Fruit fly (Drosophila melanogaster): ENCODE measurements around the gene CG3335.

Gene CG3335

dm6 chr3L:9637812-9638211 lies 13.8 kb downstream of the CG3335 start, which contains the start of gene CG8329:
TSS of gene CG8329 (plus strand) at chr3L:9638112.
- TF ChIP-seq CG8632 (GFP tag; optimal IDR thresholded peaks at IDR 0.05) (no peak), CG3032 (tag; optimal IDR thresholded peaks at IDR 0.05) (no peak), CG11294 (GFP tag; IDR thresholded peaks at IDR 0.05) (no peak), CG8319 (GFP tag; optimal IDR thresholded peaks at IDR 0.05) (no peak), OdsH (GFP tag; optimal IDR thresholded peaks at IDR 0.05) (no peak), CG32006 (GFP tag; optimal IDR thresholded peaks at IDR 0.05) (no peak), Ets96B (tag; optimal IDR thresholded peaks at IDR 0.05) (no peak), Sox102F (GFP tag; optimal IDR thresholded peaks at IDR 0.05) (no peak)

dm6 chr3L:9638971-9639370 lies 14.9 kb downstream of the CG3335 start, which contains the start of gene CG18179:
TSS of gene CG18179 (plus strand) at chr3L:9639271.
- TF ChIP-seq Lpt (GFP tag; optimal IDR thresholded peaks at IDR 0.05) (no peak), svp (GFP tag) (peak; percentile 16)

dm6 chr3L:9640713-9641112 lies 16.7 kb downstream of the CG3335 start, which contains the start of gene CG18180:
TSS of gene CG18180 (plus strand) at chr3L:9641013.
- TF ChIP-seq ss (GFP tag; optimal IDR thresholded peaks at IDR 0.05) (no peak), Ets21C (GFP tag; optimal IDR thresholded peaks at IDR 0.05) (no peak), CG11294 (GFP tag; IDR thresholded peaks at IDR 0.05) (no peak), lz (GFP tag; optimal IDR thresholded peaks at IDR 0.05) (no peak)

- no peak for TF ChIP-seq esn (GFP tag; optimal IDR thresholded peaks at IDR 0.05)
- no peak for TF ChIP-seq Hr39 (GFP tag; optimal IDR thresholded peaks at IDR 0.05)
- no peak for TF ChIP-seq fkh (GFP tag; optimal IDR thresholded peaks at IDR 0.05)
- TF ChIP-seq vri (GFP tag; optimal IDR thresholded peaks at IDR 0.05) = no peak
- no peak for TF ChIP-seq fd59A (GFP tag; optimal IDR thresholded peaks at IDR 0.05)
- TF ChIP-seq acj6 (GFP tag; optimal IDR thresholded peaks at IDR 0.05) = no peak
- no peak for TF ChIP-seq lz (GFP tag; optimal IDR thresholded peaks at IDR 0.05)
- TF ChIP-seq Eip78C (GFP tag) = no peak
- no peak for TF ChIP-seq CG6854 (GFP tag; optimal IDR thresholded peaks at IDR 0.05)
- no peak for TF ChIP-seq Sox14 (GFP tag; optimal IDR thresholded peaks at IDR 0.05)
- TF ChIP-seq Met (GFP tag; optimal IDR thresholded peaks at IDR 0.05) = no peak
- TF ChIP-seq CG10631 (GFP tag; optimal IDR thresholded peaks at IDR 0.05) = no peak
- TF ChIP-seq cyc (GFP tag; optimal IDR thresholded peaks at IDR 0.05) = no peak
- no peak for TF ChIP-seq CG8319 (GFP tag; optimal IDR thresholded peaks at IDR 0.05)
Measured at dm6 chr3L:9643762-9644161, 19.7 kb downstream of the CG3335 start, which contains the start of gene CNMaR. TSS of gene CNMaR (plus strand) at chr3L:9644109.

dm6 chr3L:9671372-9671771 lies 47.3 kb downstream of the CG3335 start:
- TF ChIP-seq Eip78C (GFP tag) (no peak), CG3919 (GFP tag; optimal IDR thresholded peaks at IDR 0.05) (no peak), Eip93F (GFP tag; optimal IDR thresholded peaks at IDR 0.05) (peak; percentile 54), svp (GFP tag) (peak; percentile 48), CG32006 (GFP tag; optimal IDR thresholded peaks at IDR 0.05) (no peak), Sox15 (GFP tag; optimal IDR thresholded peaks at IDR 0.05) (no peak), fkh (GFP tag; optimal IDR thresholded peaks at IDR 0.05) (no peak), Sox14 (GFP tag; optimal IDR thresholded peaks at IDR 0.05) (peak; percentile 87), vri (GFP tag; optimal IDR thresholded peaks at IDR 0.05) (peak; percentile 96)

dm6 chr3L:9674300-9674699 lies 50.3 kb downstream of the CG3335 start:
- TF ChIP-seq esn (GFP tag; optimal IDR thresholded peaks at IDR 0.05) (no peak), Eip93F (GFP tag; optimal IDR thresholded peaks at IDR 0.05) (peak; percentile 61), Gug (GFP tag; IDR thresholded peaks at IDR 0.05) (no peak), vri (GFP tag; optimal IDR thresholded peaks at IDR 0.05) (peak; percentile 95), CG10631 (GFP tag; optimal IDR thresholded peaks at IDR 0.05) (no peak), Hr38 (GFP tag; optimal IDR thresholded peaks at IDR 0.05) (no peak), CG4318 (GFP tag; optimal IDR thresholded peaks at IDR 0.05) (no peak), cyc (GFP tag; optimal IDR thresholded peaks at IDR 0.05) (no peak)

Measured in whole organism, prepupa.